Worm (Caenorhabditis elegans) whole organism, late embryonic: ENCODE measurements around the gene Y57A10A.13.

ENCODE experiments used
- F13H6.1 ChIP-seq: sonication (generic microtip); optimal IDR thresholded peaks from 2 replicates; lab custom pipeline; 2016; ENCODE audit warnings: missing genetic modification characterization, missing compliant biosample characterization
- K09A11.1 ChIP-seq: sonication (generic microtip); optimal IDR thresholded peaks from 2 replicates; lab custom pipeline; 2017; ENCODE audit warnings: antibody characterized with exemption, mild to moderate bottlenecking, missing genetic modification characterization, missing compliant biosample characterization; ENCODE audit not compliant: insufficient read depth
- ceh-31 ChIP-seq: sonication (generic microtip); optimal IDR thresholded peaks from 2 replicates; lab custom pipeline; 2016; ENCODE audit warnings: missing genetic modification characterization, missing compliant biosample characterization
- elt-2 ChIP-seq: sonication (generic microtip); optimal IDR thresholded peaks from 2 replicates; lab custom pipeline; 2016; ENCODE audit warnings: missing genetic modification reagents, missing genetic modification characterization, missing compliant biosample characterization
- pros-1 ChIP-seq: fragments of 150-350 bp; optimal IDR thresholded peaks from 2 replicates; lab custom pipeline; 2014; ENCODE audit warnings: missing biosample characterization, missing genetic modification reagents, missing genetic modification characterization
- tbx-2 ChIP-seq: sonication (generic microtip); optimal IDR thresholded peaks from 2 replicates; lab custom pipeline; 2016; ENCODE audit warnings: missing genetic modification characterization, missing compliant biosample characterization
- unc-55 ChIP-seq: sonication (generic microtip); optimal IDR thresholded peaks from 2 replicates; lab custom pipeline; 2017; ENCODE audit warnings: missing biosample characterization, missing genetic modification reagents, missing genetic modification characterization

- no peak for TF ChIP-seq K09A11.1 (tag; lab: Kevin White, UChicago)
- no peak for TF ChIP-seq ceh-31 (tag; lab: Kevin White, UChicago)
- no peak for TF ChIP-seq F13H6.1 (tag; lab: Kevin White, UChicago)
- TF ChIP-seq tbx-2 (tag; lab: Kevin White, UChicago) = no peak
- no peak for TF ChIP-seq pros-1 (tag; lab: Kevin White, UChicago)
- no peak for TF ChIP-seq elt-2 (tag; lab: Kevin White, UChicago)
- no peak for TF ChIP-seq unc-55 (GFP tag; lab: Kevin White, UChicago)
Measured at ce11 chrII:12199209-12199608, 14.5 kb upstream of the Y57A10A.13 start.
